Worm (Caenorhabditis elegans): Measurements from ENCODE around the gene gsto-2.

The gsto-2 gene

DNA sequence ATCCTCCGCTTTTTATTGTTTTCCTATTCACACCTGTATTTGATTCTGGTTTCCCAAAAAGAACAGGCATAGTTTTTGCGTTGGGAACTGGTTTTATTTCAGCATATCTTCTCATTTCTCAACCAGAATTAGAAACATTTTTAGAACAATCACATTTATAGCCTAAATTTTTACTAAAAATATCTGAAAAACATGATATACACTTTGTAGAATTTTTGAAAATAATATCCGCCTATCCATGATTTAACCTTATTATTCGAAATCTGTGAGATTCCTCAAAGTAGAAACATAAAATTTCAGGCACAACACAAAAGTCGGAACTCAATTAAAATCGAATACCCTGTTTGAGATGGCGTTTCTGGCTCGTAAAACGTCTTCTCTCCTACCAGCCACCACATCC, 6.3 kb downstream of the gsto-2 start, which contains the start of gene acdh-6:
Gene acdh-6, plus strand, starts transcription at position 301 of the 400 bp plus-strand sequence.
- TF ChIP-seq hmbx-1 (tag; optimal IDR thresholded peaks at IDR 0.05), result no peak
- no peak for TF ChIP-seq scrt-1 (GFP tag; IDR thresholded peaks at IDR 0.05)
- TF ChIP-seq ama-1 (optimal IDR thresholded peaks at IDR 0.05), result no peak
- no peak for TF ChIP-seq hnd-1 (tag; optimal IDR thresholded peaks at IDR 0.05)
- TF ChIP-seq ceh-13 (GFP tag; optimal IDR thresholded peaks at IDR 0.05), result no peak
- no peak for TF ChIP-seq tbx-37 (GFP tag; conservative IDR thresholded peaks at IDR 0.05)
- no peak for TF ChIP-seq tra-4 (tag; optimal IDR thresholded peaks at IDR 0.05)
- TF ChIP-seq tbx-11 (GFP tag; IDR thresholded peaks at IDR 0.05), result no peak
- no peak for TF ChIP-seq hmg-4 (GFP tag; optimal IDR thresholded peaks at IDR 0.05)
- TF ChIP-seq sea-1 (GFP tag; conservative IDR thresholded peaks at IDR 0.05), result no peak
- TF ChIP-seq ceh-36 (tag; optimal IDR thresholded peaks at IDR 0.05), result no peak
- TF ChIP-seq F13C5.2 (tag; optimal IDR thresholded peaks at IDR 0.05), result no peak
- TF ChIP-seq flt-1 (GFP tag; IDR thresholded peaks at IDR 0.05), result no peak
- no peak for TF ChIP-seq B0310.2 (tag; optimal IDR thresholded peaks at IDR 0.05)
- TF ChIP-seq pes-1 (GFP tag; IDR thresholded peaks at IDR 0.05), result no peak
- no peak for TF ChIP-seq aly-1 (tag; optimal IDR thresholded peaks at IDR 0.05)

DNA sequence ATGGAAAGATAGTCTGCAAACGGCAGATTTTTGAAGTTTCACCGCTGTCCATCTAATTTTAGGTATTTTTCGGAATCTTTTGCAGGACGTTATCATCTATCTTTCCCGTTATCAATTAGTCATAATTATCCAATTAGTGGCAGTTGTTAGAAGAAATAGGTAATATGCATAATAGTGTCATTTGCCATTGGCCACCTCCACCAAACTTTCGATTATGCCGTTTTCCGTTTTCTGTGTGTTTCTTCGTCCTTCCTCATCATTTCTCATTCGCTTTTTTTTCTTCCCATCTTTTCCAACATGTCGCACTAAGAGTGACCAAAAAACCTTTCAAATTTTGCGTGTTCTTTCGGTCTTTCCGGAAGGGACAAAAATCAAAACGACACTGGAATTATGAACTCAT, 9.8 kb downstream of the gsto-2 start:
- TF ChIP-seq hmg-4 (GFP tag; optimal IDR thresholded peaks at IDR 0.05) (no peak), ceh-36 (tag; optimal IDR thresholded peaks at IDR 0.05) (no peak), B0310.2 (tag; optimal IDR thresholded peaks at IDR 0.05) (no peak), sea-1 (GFP tag; conservative IDR thresholded peaks at IDR 0.05) (no peak), aly-1 (tag; optimal IDR thresholded peaks at IDR 0.05) (no peak), hnd-1 (tag; optimal IDR thresholded peaks at IDR 0.05) (no peak), tbx-37 (GFP tag; conservative IDR thresholded peaks at IDR 0.05) (no peak), hmbx-1 (tag; optimal IDR thresholded peaks at IDR 0.05) (no peak), flt-1 (GFP tag; IDR thresholded peaks at IDR 0.05) (no peak), ama-1 (optimal IDR thresholded peaks at IDR 0.05) (no peak), F13C5.2 (tag; optimal IDR thresholded peaks at IDR 0.05) (no peak), ets-7 (tag; optimal IDR thresholded peaks at IDR 0.05) (no peak), tra-4 (tag; optimal IDR thresholded peaks at IDR 0.05) (no peak), ceh-13 (GFP tag; optimal IDR thresholded peaks at IDR 0.05) (no peak), scrt-1 (GFP tag; IDR thresholded peaks at IDR 0.05) (no peak)

DNA sequence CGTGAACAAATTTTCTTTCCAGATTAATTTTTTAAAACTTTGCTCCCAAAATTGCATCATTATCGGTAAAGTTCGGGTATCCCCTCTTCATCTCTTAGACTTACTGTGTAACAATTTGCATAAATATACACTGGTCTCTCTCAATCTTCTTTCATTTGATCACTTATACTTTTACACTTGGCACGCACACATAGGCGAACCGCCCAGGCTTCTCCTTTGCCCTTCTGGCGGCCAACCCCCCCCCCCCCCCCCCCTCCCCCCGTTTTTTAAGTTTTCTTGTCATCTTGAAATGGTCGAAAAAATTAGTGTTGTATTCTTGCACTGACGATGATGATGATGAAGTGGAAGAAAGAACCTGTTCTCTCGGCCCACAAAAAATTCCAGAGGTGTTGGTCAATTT, 15.7 kb downstream of the gsto-2 start:
- no peak for TF ChIP-seq tra-4 (tag; optimal IDR thresholded peaks at IDR 0.05)
- TF ChIP-seq ceh-36 (tag; optimal IDR thresholded peaks at IDR 0.05), result no peak
- no peak for TF ChIP-seq pes-1 (GFP tag; IDR thresholded peaks at IDR 0.05)
- TF ChIP-seq F13C5.2 (tag; optimal IDR thresholded peaks at IDR 0.05), result no peak
- TF ChIP-seq sea-1 (GFP tag; conservative IDR thresholded peaks at IDR 0.05), result no peak
- TF ChIP-seq tbx-37 (GFP tag; conservative IDR thresholded peaks at IDR 0.05), result no peak
- TF ChIP-seq hnd-1 (tag; optimal IDR thresholded peaks at IDR 0.05), result no peak
- no peak for TF ChIP-seq B0310.2 (tag; optimal IDR thresholded peaks at IDR 0.05)
- no peak for TF ChIP-seq scrt-1 (GFP tag; IDR thresholded peaks at IDR 0.05)
- TF ChIP-seq hmg-4 (GFP tag; optimal IDR thresholded peaks at IDR 0.05), result no peak
- TF ChIP-seq tbx-11 (GFP tag; IDR thresholded peaks at IDR 0.05), result no peak
- no peak for TF ChIP-seq ama-1 (optimal IDR thresholded peaks at IDR 0.05)
- TF ChIP-seq flt-1 (GFP tag; IDR thresholded peaks at IDR 0.05), result no peak
- no peak for TF ChIP-seq ets-7 (tag; optimal IDR thresholded peaks at IDR 0.05)
- TF ChIP-seq hmbx-1 (tag; optimal IDR thresholded peaks at IDR 0.05), result no peak
- TF ChIP-seq ceh-13 (GFP tag; optimal IDR thresholded peaks at IDR 0.05), result no peak
- TF ChIP-seq aly-1 (tag; optimal IDR thresholded peaks at IDR 0.05), result no peak

DNA sequence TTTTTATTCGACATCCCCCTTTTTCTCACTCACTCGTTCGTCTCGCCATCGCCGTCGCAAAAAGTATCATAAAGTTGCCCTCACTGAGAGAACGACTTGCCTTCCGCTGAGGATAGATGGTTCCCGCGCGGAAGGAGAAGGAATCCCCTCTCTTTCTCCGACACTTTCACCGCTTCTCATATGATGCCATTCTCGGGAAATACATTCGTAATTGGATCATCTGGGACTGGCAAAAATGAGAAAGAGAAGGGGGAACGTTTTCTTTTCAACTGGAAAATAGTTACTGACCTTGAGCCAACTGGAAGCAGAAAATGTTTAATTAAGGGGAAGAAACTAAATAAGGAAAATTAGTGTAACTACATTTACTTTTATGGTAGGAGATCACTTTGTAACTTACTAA, 17.3 kb downstream of the gsto-2 start:
- TF ChIP-seq hnd-1 (tag; optimal IDR thresholded peaks at IDR 0.05) (no peak), ets-7 (tag; optimal IDR thresholded peaks at IDR 0.05) (no peak), scrt-1 (GFP tag; IDR thresholded peaks at IDR 0.05) (no peak)

DNA sequence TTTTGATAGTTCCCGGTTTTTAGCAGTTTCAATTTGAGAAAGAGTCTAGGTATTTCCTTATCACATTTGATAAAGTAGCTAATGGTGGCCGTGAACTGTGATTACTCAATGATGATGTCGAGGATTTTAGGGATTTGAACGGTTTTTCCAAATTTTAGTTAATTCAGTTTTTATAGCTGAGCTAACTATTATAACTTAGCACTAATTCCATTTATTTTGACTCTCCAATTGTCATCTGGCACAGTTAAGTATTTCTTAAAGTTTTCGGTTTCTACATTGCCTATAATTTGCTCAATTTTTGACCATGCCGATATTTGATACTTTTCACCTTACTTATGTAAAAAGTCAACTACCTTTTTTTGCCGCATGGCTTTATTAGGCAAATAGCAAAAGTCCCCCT, 18.7 kb downstream of the gsto-2 start:
- TF ChIP-seq F13C5.2 (tag; optimal IDR thresholded peaks at IDR 0.05) (no peak), aly-1 (tag; optimal IDR thresholded peaks at IDR 0.05) (no peak), ceh-36 (tag; optimal IDR thresholded peaks at IDR 0.05) (no peak), hmbx-1 (tag; optimal IDR thresholded peaks at IDR 0.05) (no peak), hnd-1 (tag; optimal IDR thresholded peaks at IDR 0.05) (no peak)

DNA sequence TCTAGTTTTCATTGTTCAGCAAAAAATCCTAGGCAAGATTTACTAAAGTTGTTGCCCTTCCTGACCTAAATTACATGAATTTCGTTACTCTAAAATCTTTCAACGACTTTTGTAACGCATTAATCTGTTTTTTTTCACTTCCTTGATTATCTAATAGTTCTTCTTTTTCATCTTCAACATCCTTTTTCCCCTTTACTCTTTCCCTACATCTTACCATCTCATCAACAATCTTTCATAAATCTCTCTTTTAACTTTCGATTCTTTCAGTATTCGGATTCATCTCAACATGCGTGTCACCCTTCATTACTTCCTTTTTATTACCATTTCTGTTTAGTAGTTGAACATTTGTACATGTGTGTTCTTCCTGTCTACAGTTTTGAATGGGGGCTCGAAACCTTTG, 19.3 kb downstream of the gsto-2 start:
- no peak for TF ChIP-seq pes-1 (GFP tag; IDR thresholded peaks at IDR 0.05)
- TF ChIP-seq tbx-37 (GFP tag; conservative IDR thresholded peaks at IDR 0.05), result no peak
- no peak for TF ChIP-seq ets-7 (tag; optimal IDR thresholded peaks at IDR 0.05)
- TF ChIP-seq flt-1 (GFP tag; IDR thresholded peaks at IDR 0.05), result no peak
- TF ChIP-seq tbx-11 (GFP tag; IDR thresholded peaks at IDR 0.05), result no peak
- TF ChIP-seq ceh-13 (GFP tag; optimal IDR thresholded peaks at IDR 0.05), result no peak
- TF ChIP-seq sea-1 (GFP tag; conservative IDR thresholded peaks at IDR 0.05), result no peak
- no peak for TF ChIP-seq B0310.2 (tag; optimal IDR thresholded peaks at IDR 0.05)

DNA sequence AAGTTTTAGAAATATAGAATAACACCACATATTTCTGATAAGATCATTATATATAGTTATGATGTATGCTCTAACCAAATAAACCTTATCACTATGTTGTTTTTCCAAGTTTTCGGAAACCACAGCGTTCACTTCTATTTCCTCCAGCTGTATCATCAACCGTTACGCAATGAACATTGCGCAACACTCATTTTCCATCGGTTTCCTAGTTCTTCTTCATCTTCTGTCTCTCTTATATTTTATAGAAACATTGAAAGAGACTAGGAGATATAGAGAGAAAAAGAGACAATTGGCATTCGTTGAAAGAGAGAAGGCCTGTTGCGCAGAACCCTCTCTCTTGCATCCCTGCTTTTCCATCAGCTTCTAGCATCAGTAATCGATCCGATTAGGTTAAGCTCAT, 19.7 kb downstream of the gsto-2 start:
- TF ChIP-seq hmg-4 (GFP tag; optimal IDR thresholded peaks at IDR 0.05), result no peak

DNA sequence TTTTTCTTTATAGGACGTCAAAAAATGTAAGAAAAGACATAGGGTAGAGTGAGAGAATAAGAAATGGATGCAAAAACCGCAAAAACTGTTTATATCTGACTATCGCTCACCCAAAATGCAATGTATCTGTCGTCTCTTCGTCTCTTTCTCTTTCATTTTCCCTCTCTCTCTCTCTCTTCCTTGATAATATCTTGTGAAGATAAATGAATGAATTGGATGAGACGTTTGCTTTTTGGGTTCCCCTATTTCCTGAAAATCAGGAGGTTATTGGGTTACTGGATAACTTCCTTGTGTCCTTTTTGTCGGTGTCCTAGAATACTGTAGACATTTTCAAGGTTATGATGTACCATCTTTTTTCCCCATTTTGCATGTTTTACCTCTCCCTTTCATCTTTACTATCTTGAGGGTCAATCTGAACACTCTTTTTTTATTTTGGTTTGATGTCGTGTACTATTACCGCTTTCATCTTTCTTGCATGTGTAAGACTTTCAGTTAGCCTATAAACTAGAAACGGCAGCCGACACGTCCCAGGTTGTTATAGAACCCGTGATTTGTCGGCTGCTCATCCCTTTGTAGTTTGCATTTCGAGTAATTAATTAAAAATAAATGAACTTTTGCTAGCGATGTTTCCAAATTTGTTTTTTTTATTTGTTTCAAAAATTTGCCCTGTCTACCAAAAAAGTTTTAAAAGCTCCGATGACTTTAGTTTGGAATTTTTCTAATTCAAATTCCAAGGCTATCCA, 21.0 kb downstream of the gsto-2 start:
- TF ChIP-seq F13C5.2 (tag; optimal IDR thresholded peaks at IDR 0.05) (no peak), tbx-11 (GFP tag; IDR thresholded peaks at IDR 0.05) (no peak), scrt-1 (GFP tag; IDR thresholded peaks at IDR 0.05) (no peak), ets-7 (tag; optimal IDR thresholded peaks at IDR 0.05) (no peak), tra-4 (tag; optimal IDR thresholded peaks at IDR 0.05) (no peak), hnd-1 (tag; optimal IDR thresholded peaks at IDR 0.05) (no peak), ceh-13 (GFP tag; optimal IDR thresholded peaks at IDR 0.05) (no peak), ama-1 (optimal IDR thresholded peaks at IDR 0.05) (no peak), flt-1 (GFP tag; IDR thresholded peaks at IDR 0.05) (no peak), sea-1 (GFP tag; conservative IDR thresholded peaks at IDR 0.05) (no peak), aly-1 (tag; optimal IDR thresholded peaks at IDR 0.05) (no peak), hmg-4 (GFP tag; optimal IDR thresholded peaks at IDR 0.05) (no peak), ceh-36 (tag; optimal IDR thresholded peaks at IDR 0.05) (no peak), B0310.2 (tag; optimal IDR thresholded peaks at IDR 0.05) (no peak), pes-1 (GFP tag; IDR thresholded peaks at IDR 0.05) (no peak), tbx-37 (GFP tag; conservative IDR thresholded peaks at IDR 0.05) (no peak)
